Worm (Caenorhabditis elegans) whole organism, early embryonic: ENCODE results near the gene K01A6.5.

Source experiments
- B0310.2 ChIP-seq: sonication (generic microtip); optimal IDR thresholded peaks from 2 replicates; lab custom pipeline; 2016; ENCODE audit warnings: mild to moderate bottlenecking, missing genetic modification characterization, missing compliant biosample characterization
- F13C5.2 ChIP-seq: sonication (generic microtip); optimal IDR thresholded peaks from 2 replicates; lab custom pipeline; 2017; ENCODE audit warnings: mild to moderate bottlenecking, missing genetic modification characterization, inconsistent platforms, missing compliant biosample characterization
- aly-1 ChIP-seq: sonication (generic microtip); optimal IDR thresholded peaks from 2 replicates; lab custom pipeline; 2016; ENCODE audit warnings: missing genetic modification characterization, missing compliant biosample characterization
- ama-1 ChIP-seq: fragments of 150-350 bp; optimal IDR thresholded peaks from 2 replicates; lab custom pipeline; 2014
- ceh-13 ChIP-seq: fragments of 200-800 bp; sonication (Bioruptor generic); optimal IDR thresholded peaks from 2 replicates; lab custom pipeline; 2018; ENCODE audit warnings: mild to moderate bottlenecking, missing genetic modification characterization, missing compliant biosample characterization
- ceh-36 ChIP-seq: sonication (generic microtip); optimal IDR thresholded peaks from 2 replicates; lab custom pipeline; 2016; ENCODE audit warnings: missing genetic modification characterization, inconsistent platforms, missing compliant biosample characterization
- ets-7 ChIP-seq: sonication (generic microtip); optimal IDR thresholded peaks from 2 replicates; lab custom pipeline; 2016; ENCODE audit warnings: missing genotype, missing genetic modification characterization, missing compliant biosample characterization
- flt-1 ChIP-seq: fragments of 200-800 bp; sonication (Bioruptor generic); IDR thresholded peaks from 2 replicates; pipeline ENCODE4 v1.3.6; 2022; ENCODE audit warnings: missing genetic modification characterization, missing compliant biosample characterization
- hmbx-1 ChIP-seq: sonication (generic microtip); optimal IDR thresholded peaks from 2 replicates; lab custom pipeline; 2016; ENCODE audit warnings: mild to moderate bottlenecking, missing genetic modification characterization, missing compliant biosample characterization
- hmg-4 ChIP-seq: fragments of 200-800 bp; sonication (Bioruptor generic); optimal IDR thresholded peaks from 2 replicates; lab custom pipeline; 2018; ENCODE audit warnings: mild to moderate bottlenecking, missing genetic modification characterization, missing compliant biosample characterization
- hnd-1 ChIP-seq: sonication (generic microtip); optimal IDR thresholded peaks from 2 replicates; lab custom pipeline; 2016; ENCODE audit warnings: missing genetic modification characterization, missing compliant biosample characterization
- pes-1 ChIP-seq: fragments of 200-800 bp; sonication (Bioruptor generic); IDR thresholded peaks from 2 replicates; pipeline ENCODE4 v1.3.6; 2022; ENCODE audit warnings: missing genetic modification reagents, missing genetic modification characterization, missing compliant biosample characterization
- scrt-1 ChIP-seq: fragments of 200-800 bp; sonication (Bioruptor generic); IDR thresholded peaks from 2 replicates; pipeline ENCODE4 v1.3.6; 2022; ENCODE audit warnings: missing genetic modification characterization, missing compliant biosample characterization
- sea-1 ChIP-seq: fragments of 200-800 bp; sonication (Bioruptor generic); conservative IDR thresholded peaks from 2 replicates; pipeline ENCODE4 v1.3.6; 2022; ENCODE audit warnings: missing genetic modification characterization, missing compliant biosample characterization
- tbx-11 ChIP-seq: fragments of 200-800 bp; sonication (Bioruptor generic); IDR thresholded peaks from 2 replicates; pipeline ENCODE4 v1.3.6; 2022; ENCODE audit warnings: missing genetic modification characterization, missing compliant biosample characterization
- tbx-37 ChIP-seq: fragments of 200-800 bp; sonication (Bioruptor generic); conservative IDR thresholded peaks from 2 replicates; pipeline ENCODE4 v1.3.6; 2022; ENCODE audit warnings: missing genetic modification reagents, missing genetic modification characterization, missing compliant biosample characterization
- tra-4 ChIP-seq: sonication (generic microtip); optimal IDR thresholded peaks from 2 replicates; lab custom pipeline; 2017; ENCODE audit warnings: missing genetic modification characterization, missing compliant biosample characterization

K01A6.5 gene

DNA sequence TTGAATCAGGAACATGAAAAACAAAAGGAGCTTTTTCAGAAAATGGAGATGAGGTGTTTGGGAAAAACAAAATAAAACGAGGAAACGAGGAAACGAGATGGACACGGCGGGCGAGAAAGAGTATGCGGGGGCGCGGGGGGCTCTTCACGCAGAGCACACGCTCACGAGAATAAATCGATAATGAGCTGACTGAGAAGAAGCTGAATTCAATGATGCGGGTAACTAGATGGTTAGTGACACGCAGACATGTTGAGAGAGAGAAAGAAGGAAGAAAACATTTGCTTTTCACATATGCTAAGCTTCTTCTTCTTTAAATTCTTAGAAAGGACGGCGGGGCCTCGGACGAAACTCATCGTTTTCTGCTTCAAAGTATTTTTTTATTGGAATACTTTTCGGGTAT, 23.0 kb downstream of the K01A6.5 start:
- TF ChIP-seq ama-1 (lab: Kevin White, UChicago): no peak
- TF ChIP-seq hmg-4 (GFP tag; lab: Kevin White, UChicago): no peak
- TF ChIP-seq B0310.2 (tag; lab: Kevin White, UChicago): no peak
- no peak for TF ChIP-seq pes-1 (GFP tag; lab: Robert Waterston, UW)
- no peak for TF ChIP-seq flt-1 (GFP tag; lab: Robert Waterston, UW)
- TF ChIP-seq aly-1: no peak
- no peak for TF ChIP-seq tra-4 (tag; lab: Kevin White, UChicago)

DNA sequence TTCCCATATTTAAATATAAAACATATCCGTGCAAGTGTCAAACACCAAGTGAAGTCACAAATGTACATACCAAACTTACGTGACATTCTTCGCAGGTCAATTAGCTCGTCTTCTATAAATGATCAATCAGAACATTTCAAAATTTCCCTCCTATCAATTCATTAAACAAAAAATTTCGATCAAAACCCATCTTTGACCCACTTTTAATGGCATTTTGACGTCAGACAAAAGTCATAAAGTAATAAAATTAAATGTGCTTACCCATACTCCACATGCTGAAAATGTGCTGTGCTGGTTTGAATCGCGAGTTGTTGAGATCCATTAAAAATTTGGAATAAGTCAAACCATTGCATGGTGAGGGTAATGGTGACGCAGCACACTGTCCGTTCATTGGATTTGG, 27.3 kb downstream of the K01A6.5 start:
- TF ChIP-seq F13C5.2: no peak
- no peak for TF ChIP-seq ets-7 (tag; lab: Kevin White, UChicago)
- no peak for TF ChIP-seq ceh-13 (GFP tag; lab: Kevin White, UChicago)
- TF ChIP-seq hnd-1 (tag; lab: Kevin White, UChicago): no peak
- TF ChIP-seq pes-1 (GFP tag; lab: Robert Waterston, UW): no peak
- TF ChIP-seq tra-4 (tag; lab: Kevin White, UChicago): no peak
- TF ChIP-seq ceh-36 (tag; lab: Kevin White, UChicago): no peak
- TF ChIP-seq sea-1 (GFP tag; lab: Robert Waterston, UW): no peak
- no peak for TF ChIP-seq flt-1 (GFP tag; lab: Robert Waterston, UW)
- TF ChIP-seq ama-1 (lab: Kevin White, UChicago): no peak
- TF ChIP-seq tbx-37 (GFP tag; lab: Robert Waterston, UW): no peak
- TF ChIP-seq hmg-4 (GFP tag; lab: Kevin White, UChicago): no peak
- no peak for TF ChIP-seq tbx-11 (GFP tag; lab: Robert Waterston, UW)
- no peak for TF ChIP-seq B0310.2 (tag; lab: Kevin White, UChicago)
- no peak for TF ChIP-seq scrt-1 (GFP tag; lab: Robert Waterston, UW)
- TF ChIP-seq hmbx-1 (tag; lab: Kevin White, UChicago): no peak
- no peak for TF ChIP-seq aly-1

ce11 chrIV:11771064-11771463, 28.6 kb downstream of the K01A6.5 start:
- TF ChIP-seq ceh-13 (GFP tag; lab: Kevin White, UChicago) (no peak), F13C5.2 (no peak), aly-1 (no peak), ceh-36 (tag; lab: Kevin White, UChicago) (no peak), scrt-1 (GFP tag; lab: Robert Waterston, UW) (no peak), flt-1 (GFP tag; lab: Robert Waterston, UW) (no peak), tra-4 (tag; lab: Kevin White, UChicago) (no peak), tbx-11 (GFP tag; lab: Robert Waterston, UW) (no peak), ets-7 (tag; lab: Kevin White, UChicago) (no peak), hnd-1 (tag; lab: Kevin White, UChicago) (no peak), tbx-37 (GFP tag; lab: Robert Waterston, UW) (no peak), sea-1 (GFP tag; lab: Robert Waterston, UW) (no peak), pes-1 (GFP tag; lab: Robert Waterston, UW) (no peak), B0310.2 (tag; lab: Kevin White, UChicago) (no peak), hmg-4 (GFP tag; lab: Kevin White, UChicago) (no peak), hmbx-1 (tag; lab: Kevin White, UChicago) (no peak), ama-1 (lab: Kevin White, UChicago) (no peak)

DNA sequence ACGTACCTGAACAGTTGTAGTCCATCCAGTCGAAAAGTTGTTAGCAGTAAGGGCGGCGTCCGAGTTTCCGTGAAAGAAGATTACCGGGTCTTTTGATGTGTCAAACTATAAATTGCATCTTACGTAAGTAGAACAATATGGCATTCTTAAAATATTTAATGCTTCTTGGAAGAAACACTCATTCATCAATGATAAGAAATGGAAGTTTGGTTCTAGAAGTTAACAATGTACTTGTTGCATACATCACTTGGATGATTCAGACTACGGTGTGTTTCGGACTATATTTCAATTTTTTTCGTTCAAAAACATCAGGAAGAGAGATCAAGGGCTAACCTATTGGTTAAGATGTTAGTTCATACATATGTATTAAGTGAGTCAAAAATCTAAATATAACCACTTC, 29.6 kb downstream of the K01A6.5 start:
- no peak for TF ChIP-seq ceh-13 (GFP tag; lab: Kevin White, UChicago)
- no peak for TF ChIP-seq tbx-11 (GFP tag; lab: Robert Waterston, UW)
- no peak for TF ChIP-seq sea-1 (GFP tag; lab: Robert Waterston, UW)
- no peak for TF ChIP-seq pes-1 (GFP tag; lab: Robert Waterston, UW)
- TF ChIP-seq ceh-36 (tag; lab: Kevin White, UChicago): no peak
- TF ChIP-seq hnd-1 (tag; lab: Kevin White, UChicago): no peak
- TF ChIP-seq tra-4 (tag; lab: Kevin White, UChicago): no peak
- no peak for TF ChIP-seq F13C5.2
- no peak for TF ChIP-seq aly-1
- TF ChIP-seq flt-1 (GFP tag; lab: Robert Waterston, UW): no peak
- no peak for TF ChIP-seq tbx-37 (GFP tag; lab: Robert Waterston, UW)
- no peak for TF ChIP-seq hmbx-1 (tag; lab: Kevin White, UChicago)
- TF ChIP-seq scrt-1 (GFP tag; lab: Robert Waterston, UW): no peak
- TF ChIP-seq hmg-4 (GFP tag; lab: Kevin White, UChicago): no peak
- TF ChIP-seq ama-1 (lab: Kevin White, UChicago): no peak
- TF ChIP-seq B0310.2 (tag; lab: Kevin White, UChicago): no peak
- TF ChIP-seq ets-7 (tag; lab: Kevin White, UChicago): no peak

DNA sequence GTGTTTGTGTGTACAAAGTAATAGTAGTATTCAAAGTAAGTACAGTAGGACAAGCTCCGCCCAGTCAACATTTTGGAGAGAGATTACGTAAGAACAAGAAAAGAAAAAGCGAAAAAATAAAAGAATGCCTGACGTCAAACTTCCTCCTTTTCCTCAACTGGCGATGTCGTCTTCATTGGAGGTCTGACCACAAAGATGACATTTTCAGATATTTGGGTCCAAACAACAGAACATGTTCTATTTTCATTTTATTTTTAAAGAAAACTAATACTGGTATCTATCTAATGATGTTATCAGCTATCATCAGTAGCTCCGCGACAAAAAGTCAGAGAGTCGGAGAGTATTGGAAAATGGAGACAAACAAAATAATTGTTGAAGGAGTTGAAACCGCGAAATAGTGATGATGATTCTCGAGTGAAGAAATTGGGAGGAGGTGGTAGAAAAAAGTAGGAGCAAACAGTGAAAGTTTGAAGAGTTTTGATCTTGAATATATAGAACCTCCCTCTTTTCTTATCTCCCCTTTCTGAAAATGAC, 31.3 kb downstream of the K01A6.5 start, which contains the start of gene lips-5:
Gene lips-5 (minus strand): TSS at position 51 of the 534 bp plus-strand sequence.
- TF ChIP-seq hmg-4 (GFP tag; lab: Kevin White, UChicago) (no peak), ets-7 (tag; lab: Kevin White, UChicago) (no peak), ceh-36 (tag; lab: Kevin White, UChicago) (no peak), ama-1 (lab: Kevin White, UChicago) (no peak), tra-4 (tag; lab: Kevin White, UChicago) (no peak), tbx-11 (GFP tag; lab: Robert Waterston, UW) (no peak), ceh-13 (GFP tag; lab: Kevin White, UChicago) (no peak), B0310.2 (tag; lab: Kevin White, UChicago) (no peak), flt-1 (GFP tag; lab: Robert Waterston, UW) (no peak), sea-1 (GFP tag; lab: Robert Waterston, UW) (no peak), hmbx-1 (tag; lab: Kevin White, UChicago) (no peak), tbx-37 (GFP tag; lab: Robert Waterston, UW) (no peak), aly-1 (no peak), F13C5.2 (no peak), hnd-1 (tag; lab: Kevin White, UChicago) (no peak), scrt-1 (GFP tag; lab: Robert Waterston, UW) (no peak), pes-1 (GFP tag; lab: Robert Waterston, UW) (no peak)

ce11 chrIV:11776968-11777467, 34.5 kb downstream of the K01A6.5 start:
- TF ChIP-seq hnd-1 (tag; lab: Kevin White, UChicago) (no peak), tbx-37 (GFP tag; lab: Robert Waterston, UW) (no peak), ama-1 (lab: Kevin White, UChicago) (no peak), flt-1 (GFP tag; lab: Robert Waterston, UW) (no peak), aly-1 (no peak)
